Worm (Caenorhabditis elegans): ENCODE results near the gene lact-6.

- TF ChIP-seq ama-1 (optimal IDR thresholded peaks at IDR 0.05) (no peak), tbx-11 (GFP tag; IDR thresholded peaks at IDR 0.05) (no peak), aly-1 (tag; optimal IDR thresholded peaks at IDR 0.05) (no peak), flt-1 (GFP tag; IDR thresholded peaks at IDR 0.05) (no peak), tbx-37 (GFP tag; conservative IDR thresholded peaks at IDR 0.05) (no peak), B0310.2 (tag; optimal IDR thresholded peaks at IDR 0.05) (no peak), sea-1 (GFP tag; conservative IDR thresholded peaks at IDR 0.05) (no peak), tra-4 (tag; optimal IDR thresholded peaks at IDR 0.05) (no peak), ets-7 (tag; optimal IDR thresholded peaks at IDR 0.05) (no peak)
These were observed 41.8 kb upstream of the lact-6 start, which contains the start of gene gba-3 for ce11 chrIV:17473034-17473433.
